Fruit fly (Drosophila melanogaster): Measurements from ENCODE around the gene chp.
A peak's percentile ranks its signal among the peaks of the same experiment; 100 is the strongest.

chp gene

DNA sequence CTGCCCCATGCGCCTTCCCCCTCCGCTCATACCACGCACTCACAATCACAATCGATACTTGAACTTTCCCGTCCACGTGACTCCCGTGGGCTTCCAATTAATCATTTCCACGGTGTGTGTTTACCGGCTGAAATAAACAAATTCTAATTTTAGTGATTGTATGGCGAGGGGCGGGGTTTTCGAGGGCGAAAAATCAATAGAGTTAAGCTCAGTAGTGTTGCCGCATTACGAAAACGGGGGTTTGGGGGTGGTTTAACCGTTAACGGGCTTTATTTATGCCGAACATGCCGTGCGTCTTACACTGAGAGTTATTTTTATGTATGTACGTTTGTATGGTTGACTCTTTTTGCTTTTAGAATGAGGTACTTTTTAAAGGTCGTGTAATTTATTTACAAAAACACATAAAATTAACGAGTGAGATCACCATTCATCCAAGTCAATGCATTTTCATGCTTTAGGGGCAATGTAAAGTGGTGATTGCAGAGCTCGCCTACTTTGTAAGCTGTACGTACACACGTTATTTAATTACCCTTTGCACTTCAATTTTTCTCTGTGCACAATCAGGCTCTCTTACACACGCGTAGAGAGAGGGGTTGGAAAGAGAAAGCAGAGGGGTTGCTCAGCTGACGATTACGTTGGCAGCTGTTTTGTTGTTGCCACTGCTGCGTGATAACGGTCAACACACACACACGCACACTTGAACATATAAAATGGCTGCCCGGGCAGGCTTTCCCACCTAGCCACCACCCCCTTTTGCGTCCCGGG, 11.8 kb upstream of the chp start (continued):
- TF ChIP-seq CG11456 (GFP tag; IDR thresholded peaks at IDR 0.05) (no peak), hb (GFP tag; IDR thresholded peaks at IDR 0.05; ENCODE audit: partially characterized antibody) (no peak), CG12744 (GFP tag; optimal IDR thresholded peaks at IDR 0.05) (peak; percentile 77), tx (GFP tag; optimal IDR thresholded peaks at IDR 0.05) (peak; percentile 79), Usf (GFP tag; optimal IDR thresholded peaks at IDR 0.05) (peak; percentile 64), H2.0 (GFP tag; IDR thresholded peaks at IDR 0.05) (no peak), NK7.1 (GFP tag; optimal IDR thresholded peaks at IDR 0.05) (peak; percentile 74), gcm2 (GFP tag; optimal IDR thresholded peaks at IDR 0.05) (peak; percentile 29), CG6854 (GFP tag; optimal IDR thresholded peaks at IDR 0.05) (peak; percentile 48), NFAT (GFP tag; IDR thresholded peaks at IDR 0.05) (no peak), pros (GFP tag; optimal IDR thresholded peaks at IDR 0.05) (peak; percentile 63), pita (GFP tag; optimal IDR thresholded peaks at IDR 0.05) (no peak), CrebB (tag; optimal IDR thresholded peaks at IDR 0.05) (peak; percentile 76), TFAM (GFP tag; optimal IDR thresholded peaks at IDR 0.05) (peak; percentile 16), Hmr (GFP tag; optimal IDR thresholded peaks at IDR 0.05) (peak; percentile 95), ATbp (GFP tag; optimal IDR thresholded peaks at IDR 0.05) (peak; percentile 80), CG34376 (GFP tag; optimal IDR thresholded peaks at IDR 0.05) (peak; percentile 88), CG31365 (tag; optimal IDR thresholded peaks at IDR 0.05) (peak; percentile 53), exex (tag; optimal IDR thresholded peaks at IDR 0.05) (peak; percentile 67), Ets65A (GFP tag) (peak; percentile 98), prd (optimal IDR thresholded peaks at IDR 0.05) (no peak), prd (GFP tag; IDR thresholded peaks at IDR 0.05) (no peak), sim (GFP tag; IDR thresholded peaks at IDR 0.05) (no peak), fru (optimal IDR thresholded peaks at IDR 0.05) (no peak), crol (GFP tag; IDR thresholded peaks at IDR 0.05) (peak; percentile 82; the same call in 1 of the 2 replicates), so (GFP tag; IDR thresholded peaks at IDR 0.05) (no peak), odd (GFP tag; optimal IDR thresholded peaks at IDR 0.05) (peak; percentile 74), croc (GFP tag; conservative IDR thresholded peaks at IDR 0.05) (peak; percentile 56; the same call in 2 of the 3 replicates), Max (GFP tag; optimal IDR thresholded peaks at IDR 0.05) (peak; percentile 72), CG3407 (GFP tag; optimal IDR thresholded peaks at IDR 0.05) (peak; percentile 73), CG1603 (tag; optimal IDR thresholded peaks at IDR 0.05) (peak; percentile 84), Spps (tag; optimal IDR thresholded peaks at IDR 0.05) (peak; percentile 65), Dip2 (GFP tag; IDR thresholded peaks at IDR 0.05) (no peak), dm (GFP tag; optimal IDR thresholded peaks at IDR 0.05) (peak; percentile 40), CG7357 (GFP tag; IDR thresholded peaks at IDR 0.05) (peak; percentile 76; the same call in 2 of the 3 replicates), gfzf (GFP tag; optimal IDR thresholded peaks at IDR 0.05) (no peak), CG7745 (tag; optimal IDR thresholded peaks at IDR 0.05) (no peak), CG8290 (GFP tag; optimal IDR thresholded peaks at IDR 0.05) (peak; percentile 57), CG8290 (tag; optimal IDR thresholded peaks at IDR 0.05) (peak in 1 of 2 experiments; percentile 81), slp2 (GFP tag; optimal IDR thresholded peaks at IDR 0.05) (peak; percentile 86), caup (GFP tag; optimal IDR thresholded peaks at IDR 0.05; ENCODE audit: severe bottlenecking) (peak; percentile 89), corto (GFP tag; optimal IDR thresholded peaks at IDR 0.05) (no peak), amos (GFP tag; IDR thresholded peaks at IDR 0.05; ENCODE audit: partially characterized antibody) (no peak), Hand (GFP tag; optimal IDR thresholded peaks at IDR 0.05) (peak; percentile 84), wdn (GFP tag; IDR thresholded peaks at IDR 0.05) (no peak), fd96Cb (tag; optimal IDR thresholded peaks at IDR 0.05) (peak; percentile 81), chn (GFP tag; optimal IDR thresholded peaks at IDR 0.05) (peak; percentile 78), sr (GFP tag; IDR thresholded peaks at IDR 0.05) (no peak), CG4424 (GFP tag; optimal IDR thresholded peaks at IDR 0.05) (peak; percentile 68), CG12391 (tag; optimal IDR thresholded peaks at IDR 0.05) (peak; percentile 89)

All from whole organism, embryonic.